Worm (Caenorhabditis elegans) whole organism, L1 larva: ENCODE results near the gene col-127.

Experiments used
- C04F5.9 ChIP-seq: sonication (generic microtip); optimal IDR thresholded peaks from 2 replicates; lab custom pipeline; 2016; ENCODE audit warnings: missing genetic modification characterization, missing compliant biosample characterization
- aha-1 ChIP-seq: fragments of 150-350 bp; optimal IDR thresholded peaks from 2 replicates; lab custom pipeline; 2014; ENCODE audit warnings: missing biosample characterization, missing genetic modification characterization
- aly-2 ChIP-seq: fragments of 150-350 bp; optimal IDR thresholded peaks from 2 replicates; lab custom pipeline; 2014; ENCODE audit warnings: missing biosample characterization, missing genetic modification characterization
- ceh-63 ChIP-seq: fragments of 200-800 bp; sonication (Bioruptor generic); optimal IDR thresholded peaks from 2 replicates; lab custom pipeline; 2018; ENCODE audit warnings: mild to moderate bottlenecking, missing genetic modification characterization, missing compliant biosample characterization
- ceh-8 ChIP-seq: fragments of 200-800 bp; sonication (Bioruptor generic); optimal IDR thresholded peaks from 2 replicates; lab custom pipeline; 2018; ENCODE audit warnings: mild to moderate bottlenecking, missing genetic modification characterization, moderate library complexity, missing compliant biosample characterization
- ceh-90 ChIP-seq: sonication (generic microtip); optimal IDR thresholded peaks from 2 replicates; lab custom pipeline; 2016; ENCODE audit warnings: missing genetic modification characterization, missing compliant biosample characterization
- dsc-1 ChIP-seq: sonication (generic microtip); optimal IDR thresholded peaks from 2 replicates; lab custom pipeline; 2016; ENCODE audit warnings: mild to moderate bottlenecking, missing genetic modification characterization, missing compliant biosample characterization
- efl-1 ChIP-seq, 4 experiments: fragments of 150-350 bp; optimal IDR thresholded peaks in 3 of 4; peaks in 1 of 4; 1 replicate in 1 of 4; 2 replicates in 3 of 4; lab custom pipeline; 2014; ENCODE audit warnings: missing biosample characterization in 2 of 4, missing genetic modification characterization in 2 of 4, missing genetic modification reagents in 2 of 4
- efl-3 ChIP-seq: fragments of 200-800 bp; sonication (Bioruptor generic); optimal IDR thresholded peaks from 2 replicates; lab custom pipeline; 2018; ENCODE audit warnings: mild to moderate bottlenecking, missing genetic modification characterization, missing compliant biosample characterization
- egl-13 ChIP-seq: sonication (generic microtip); optimal IDR thresholded peaks from 2 replicates; lab custom pipeline; 2016; ENCODE audit warnings: missing genotype, missing genetic modification reagents, missing genetic modification characterization, missing compliant biosample characterization
- elt-2 ChIP-seq: sonication (generic microtip); optimal IDR thresholded peaks from 2 replicates; lab custom pipeline; 2016; ENCODE audit warnings: missing genetic modification characterization, mild to moderate bottlenecking, inconsistent platforms, missing compliant biosample characterization, missing genetic modification reagents
- fkh-10 ChIP-seq: sonication (generic microtip); optimal IDR thresholded peaks from 2 replicates; lab custom pipeline; 2017; ENCODE audit warnings: missing biosample characterization, missing genetic modification reagents, missing genetic modification characterization
- fkh-4 ChIP-seq: sonication (generic microtip); optimal IDR thresholded peaks from 2 replicates; lab custom pipeline; 2016; ENCODE audit warnings: missing compliant biosample characterization, missing genetic modification characterization, borderline replicate concordance
- fos-1 ChIP-seq: fragments of 150-350 bp; optimal IDR thresholded peaks from 2 replicates; lab custom pipeline; 2014; ENCODE audit warnings: missing biosample characterization, missing genetic modification characterization
- hlh-17 ChIP-seq: fragments of 200-800 bp; sonication (Bioruptor generic); optimal IDR thresholded peaks from 2 replicates; lab custom pipeline; 2018; ENCODE audit warnings: missing genetic modification characterization, mild to moderate bottlenecking, missing compliant biosample characterization, moderate library complexity, borderline replicate concordance
- isw-1 ChIP-seq: fragments of 200-800 bp; sonication (Bioruptor generic); IDR thresholded peaks from 2 replicates; pipeline ENCODE4 v1.3.6; 2022; ENCODE audit warnings: missing genetic modification characterization, missing compliant biosample characterization
- jun-1 ChIP-seq: fragments of 150-350 bp; optimal IDR thresholded peaks from 2 replicates; lab custom pipeline; 2014; ENCODE audit warnings: missing biosample characterization, missing genetic modification reagents, missing genetic modification characterization
- lin-13 ChIP-seq: fragments of 150-350 bp; optimal IDR thresholded peaks from 2 replicates; lab custom pipeline; 2014; ENCODE audit warnings: missing biosample characterization, missing genetic modification reagents, missing genetic modification characterization
- lin-14 ChIP-seq: fragments of 200-800 bp; sonication (Bioruptor generic); optimal IDR thresholded peaks from 2 replicates; lab custom pipeline; 2018; ENCODE audit warnings: mild to moderate bottlenecking, missing genetic modification characterization, moderate library complexity, missing compliant biosample characterization
- lin-35 ChIP-seq, 2 experiments: fragments of 150-350 bp; optimal IDR thresholded peaks; 2 replicates each; lab custom pipeline; 2014; ENCODE audit warnings: missing biosample characterization in 2 of 2, missing genetic modification characterization in 2 of 2, missing genetic modification reagents in 2 of 2
- mdl-1 ChIP-seq, 2 experiments: fragments of 150-350 bp; optimal IDR thresholded peaks; 2 replicates each; lab custom pipeline; 2014 to 2017; ENCODE audit warnings: missing biosample characterization in 2 of 2, missing genetic modification characterization in 2 of 2, inconsistent platforms in 1 of 2
- mef-2 ChIP-seq: fragments of 150-350 bp; optimal IDR thresholded peaks from 2 replicates; lab custom pipeline; 2014; ENCODE audit warnings: missing biosample characterization, missing genetic modification characterization
- nhr-11 ChIP-seq: fragments of 150-350 bp; optimal IDR thresholded peaks from 2 replicates; lab custom pipeline; 2014; ENCODE audit warnings: missing biosample characterization, missing genetic modification characterization
- nhr-20 ChIP-seq: sonication (generic microtip); optimal IDR thresholded peaks from 2 replicates; lab custom pipeline; 2016; ENCODE audit warnings: mild to moderate bottlenecking, missing genetic modification characterization, missing compliant biosample characterization
- nhr-47 ChIP-seq: sonication (generic microtip); optimal IDR thresholded peaks from 2 replicates; lab custom pipeline; 2016; ENCODE audit warnings: mild to moderate bottlenecking, missing genetic modification characterization, moderate library complexity, missing compliant biosample characterization
- nhr-71 ChIP-seq: sonication (generic microtip); optimal IDR thresholded peaks from 2 replicates; lab custom pipeline; 2016; ENCODE audit warnings: mild to moderate bottlenecking, missing genetic modification characterization, moderate library complexity, missing compliant biosample characterization
- pqm-1 ChIP-seq: sonication (generic microtip); optimal IDR thresholded peaks from 3 replicates; lab custom pipeline; 2017; ENCODE audit warnings: missing biosample characterization, missing genetic modification characterization
- rnt-1 ChIP-seq: sonication (generic microtip); optimal IDR thresholded peaks from 2 replicates; lab custom pipeline; 2016; ENCODE audit warnings: mild to moderate bottlenecking, missing genetic modification characterization, moderate library complexity, missing compliant biosample characterization
- skn-1 ChIP-seq: fragments of 150-350 bp; optimal IDR thresholded peaks from 2 replicates; lab custom pipeline; 2014; ENCODE audit warnings: missing biosample characterization, missing genetic modification characterization
- snu-23 ChIP-seq: sonication (generic microtip); optimal IDR thresholded peaks from 2 replicates; lab custom pipeline; 2016; ENCODE audit warnings: missing genetic modification characterization, missing compliant biosample characterization
- sup-37 ChIP-seq: fragments of 200-800 bp; sonication (Bioruptor generic); optimal IDR thresholded peaks from 2 replicates; lab custom pipeline; 2018; ENCODE audit warnings: mild to moderate bottlenecking, missing genetic modification characterization, missing compliant biosample characterization
- unc-130 ChIP-seq: fragments of 150-350 bp; optimal IDR thresholded peaks from 2 replicates; lab custom pipeline; 2017; ENCODE audit warnings: missing biosample characterization, missing genetic modification characterization, inconsistent platforms
- unc-30 ChIP-seq: sonication (generic microtip); optimal IDR thresholded peaks from 2 replicates; lab custom pipeline; 2017; ENCODE audit warnings: missing biosample characterization, missing genetic modification characterization

col-127 gene

ce11 chrIV:11298154-11299086 is 32.4 kb upstream of the col-127 start, which contains the start of the genes B0035.15 and dnj-1 (continued):
- peak; percentile 50 for TF ChIP-seq nhr-71 (tag; lab: Kevin White, UChicago)
- no peak for TF ChIP-seq ceh-90
- no peak for TF ChIP-seq skn-1
- no peak for TF ChIP-seq fkh-10 (GFP tag; lab: Kevin White, UChicago)
- no peak for TF ChIP-seq ceh-63 (GFP tag; lab: Kevin White, UChicago)
- no peak for TF ChIP-seq nhr-20 (tag; lab: Kevin White, UChicago)

- no peak for TF ChIP-seq nhr-11 (tag; lab: Kevin White, UChicago)
- no peak for TF ChIP-seq egl-13 (tag; lab: Kevin White, UChicago)
- no peak for TF ChIP-seq nhr-47
- TF ChIP-seq isw-1 (GFP tag; lab: Robert Waterston, UW), result no peak
- TF ChIP-seq, all 84 proteins: peak for 0
These were observed 30.8 kb upstream of the col-127 start, which contains the start of gene mttu-1 for ce11 chrIV:11296787-11297186. Gene mttu-1 (minus strand): TSS chrIV:11296887.

- TF ChIP-seq elt-2 (tag; lab: Kevin White, UChicago), result peak; percentile 91
- no peak for TF ChIP-seq ceh-8 (GFP tag; lab: Kevin White, UChicago)
- no peak for TF ChIP-seq aha-1 (tag; lab: Kevin White, UChicago)
- no peak for TF ChIP-seq egl-13 (tag; lab: Kevin White, UChicago)
- TF ChIP-seq aly-2 (tag; lab: Kevin White, UChicago), result no peak
- peak; percentile 6 for TF ChIP-seq lin-14 (GFP tag; lab: Kevin White, UChicago)
- TF ChIP-seq skn-1, result no peak
- TF ChIP-seq pqm-1 (tag; lab: Kevin White, UChicago), result peak; percentile 83
- no peak for TF ChIP-seq dsc-1 (tag; lab: Kevin White, UChicago)
- TF ChIP-seq nhr-47, result no peak
- TF ChIP-seq ceh-90, result no peak
- TF ChIP-seq lin-35 (GFP tag; optimal IDR thresholded peaks at IDR 0.05; lab: Kevin White, UChicago), result peak in 1 of 2 experiments; percentile 46
These were observed 23.0 kb upstream of the col-127 start for ce11 chrIV:11288965-11289364.

ce11 chrIV:11287511-11287910 is 21.5 kb upstream of the col-127 start, which contains the start of gene F54D1.6:
Gene F54D1.6 (plus strand): TSS chrIV:11287811.
- TF ChIP-seq efl-3 (no peak), unc-30 (tag; lab: Kevin White, UChicago) (no peak), fos-1 (tag; lab: Kevin White, UChicago) (no peak), isw-1 (GFP tag; lab: Robert Waterston, UW) (no peak), snu-23 (GFP tag; lab: Kevin White, UChicago) (no peak), efl-1 (optimal IDR thresholded peaks at IDR 0.05; lab: Kevin White, UChicago) (no peak), efl-1 (GFP tag; optimal IDR thresholded peaks at IDR 0.05 in 1 of 2; lab: Kevin White, UChicago) (peak in 1 of 2 experiments; percentile 58), ceh-63 (GFP tag; lab: Kevin White, UChicago) (no peak), mdl-1 (tag; optimal IDR thresholded peaks at IDR 0.05; lab: Kevin White, UChicago) (no peak)
- TF ChIP-seq, all 84 proteins: peak for 1

ce11 chrIV:11286112-11286511 is 20.1 kb upstream of the col-127 start:
- TF ChIP-seq mef-2 (tag; lab: Kevin White, UChicago) (no peak), efl-1 (optimal IDR thresholded peaks at IDR 0.05; lab: Kevin White, UChicago) (no peak), efl-1 (GFP tag; optimal IDR thresholded peaks at IDR 0.05 in 1 of 2; lab: Kevin White, UChicago) (peak in 1 of 2 experiments; percentile 55), elt-2 (tag; lab: Kevin White, UChicago) (peak; percentile 3)

ce11 chrIV:11285239-11285638 is 19.2 kb upstream of the col-127 start:
- no peak for TF ChIP-seq ceh-8 (GFP tag; lab: Kevin White, UChicago)
- no peak for TF ChIP-seq egl-13 (tag; lab: Kevin White, UChicago)
- TF ChIP-seq unc-130 (tag; lab: Kevin White, UChicago), result no peak
- no peak for TF ChIP-seq isw-1 (GFP tag; lab: Robert Waterston, UW)
- no peak for TF ChIP-seq rnt-1 (tag; lab: Kevin White, UChicago)
- TF ChIP-seq fkh-4 (tag; lab: Kevin White, UChicago), result no peak
- no peak for TF ChIP-seq lin-13 (GFP tag; lab: Kevin White, UChicago)
- no peak for TF ChIP-seq sup-37
- no peak for TF ChIP-seq jun-1
- TF ChIP-seq snu-23 (GFP tag; lab: Kevin White, UChicago), result no peak
- TF ChIP-seq C04F5.9, result no peak
- TF ChIP-seq hlh-17 (GFP tag; lab: Kevin White, UChicago), result no peak
- no peak for TF ChIP-seq elt-2 (tag; lab: Kevin White, UChicago)
